Worm (Caenorhabditis elegans) whole organism, young adult: ENCODE results near the gene eor-2.

Experiments
- T07F8.4 ChIP-seq: sonication (generic microtip); optimal IDR thresholded peaks from 2 replicates; lab custom pipeline; 2016; ENCODE audit warnings: mild to moderate bottlenecking, missing genetic modification characterization, moderate library complexity, missing compliant biosample characterization
- Y56A3A.18 ChIP-seq: fragments of 200-800 bp; sonication (Bioruptor generic); IDR thresholded peaks from 2 replicates; pipeline ENCODE4 v1.3.6; 2022; ENCODE audit warnings: missing genetic modification reagents, missing genetic modification characterization, missing compliant biosample characterization
- ama-1 ChIP-seq, 3 experiments: fragments of 150-350 bp in 1 of 3; sonication (generic microtip) in 2 of 3; optimal IDR thresholded peaks; 2 replicates each; lab custom pipeline; 2014 to 2018; ENCODE audit warnings: missing biosample characterization in 2 of 3, missing genetic modification characterization in 2 of 3, missing genetic modification reagents in 2 of 3
- ceh-79 ChIP-seq: sonication (generic microtip); optimal IDR thresholded peaks from 2 replicates; lab custom pipeline; 2017; ENCODE audit warnings: mild to moderate bottlenecking, missing genetic modification characterization, missing compliant biosample characterization
- dpl-1 ChIP-seq: fragments of 150-350 bp; optimal IDR thresholded peaks from 2 replicates; lab custom pipeline; 2014; ENCODE audit warnings: missing biosample characterization, missing genetic modification reagents, missing genetic modification characterization
- hsf-1 ChIP-seq: fragments of 200-800 bp; sonication (Bioruptor generic); IDR thresholded peaks from 2 replicates; pipeline ENCODE4 v1.3.6; 2022; ENCODE audit warnings: missing genetic modification reagents, missing genetic modification characterization, missing compliant biosample characterization
- lsy-27 ChIP-seq: sonication (generic microtip); optimal IDR thresholded peaks from 2 replicates; lab custom pipeline; 2017; ENCODE audit warnings: missing genetic modification characterization, mild to moderate bottlenecking, missing compliant biosample characterization, antibody characterized with exemption, missing genotype, borderline replicate concordance; ENCODE audit not compliant: insufficient read depth
- nfya-1 ChIP-seq: sonication (generic microtip); optimal IDR thresholded peaks from 2 replicates; lab custom pipeline; 2017; ENCODE audit warnings: antibody characterized with exemption, missing compliant biosample characterization, missing genetic modification characterization, borderline replicate concordance; ENCODE audit not compliant: insufficient read depth
- repo-1 ChIP-seq: sonication (generic microtip); optimal IDR thresholded peaks from 2 replicates; lab custom pipeline; 2017; ENCODE audit warnings: mild to moderate bottlenecking, missing genetic modification characterization, missing compliant biosample characterization

- TF ChIP-seq repo-1 (tag; lab: Kevin White, UChicago) (no peak), T07F8.4 (tag; lab: Kevin White, UChicago) (no peak), nfya-1 (tag; lab: Kevin White, UChicago) (no peak), ama-1 (optimal IDR thresholded peaks at IDR 0.05; lab: Kevin White, UChicago) (no peak), ama-1 (GFP tag; optimal IDR thresholded peaks at IDR 0.05; lab: Kevin White, UChicago) (no peak), hsf-1 (no peak), Y56A3A.18 (GFP tag; lab: Robert Waterston, UW) (no peak), dpl-1 (GFP tag; lab: Kevin White, UChicago) (no peak), lsy-27 (tag; lab: Kevin White, UChicago) (no peak), ceh-79 (tag; lab: Kevin White, UChicago) (no peak)
These were observed 3.6 kb upstream of the eor-2 start, which contains the start of gene C44H4.6 for ce11 chrX:14599245-14599644.
